Worm (Caenorhabditis elegans) whole organism, L4 larva: ENCODE data around the gene W02A2.9.
A peak's percentile ranks its signal among the peaks of the same experiment; 100 is the strongest.

Source experiments
- F37D6.2 ChIP-seq: sonication (generic microtip); optimal IDR thresholded peaks from 2 replicates; lab custom pipeline; 2016; ENCODE audit warnings: mild to moderate bottlenecking, missing genetic modification characterization, missing compliant biosample characterization
- F44E2.7 ChIP-seq: fragments of 200-800 bp; sonication (Bioruptor generic); IDR thresholded peaks from 2 replicates; pipeline ENCODE4 v2.1.2; 2022; ENCODE audit warnings: missing genetic modification characterization, missing compliant biosample characterization
- T26A8.4 ChIP-seq: fragments of 200-800 bp; sonication (Bioruptor generic); IDR thresholded peaks from 2 replicates; pipeline ENCODE4 v1.3.6; 2022; ENCODE audit warnings: missing genetic modification characterization, missing compliant biosample characterization
- ama-1 ChIP-seq: fragments of 150-350 bp; optimal IDR thresholded peaks from 2 replicates; lab custom pipeline; 2014; ENCODE audit warnings: inconsistent platforms, mixed read lengths
- ceh-32 ChIP-seq: sonication (generic microtip); optimal IDR thresholded peaks from 2 replicates; lab custom pipeline; 2016; ENCODE audit warnings: mild to moderate bottlenecking, missing genetic modification characterization, missing compliant biosample characterization; ENCODE audit not compliant: poor library complexity
- ces-1 ChIP-seq: fragments of 150-350 bp; sonication (generic microtip); optimal IDR thresholded peaks from 4 replicates; lab custom pipeline; 2014; ENCODE audit warnings: missing biosample characterization, missing genetic modification reagents, missing genetic modification characterization
- daf-16 ChIP-seq, 3 experiments: sonication (generic microtip); optimal IDR thresholded peaks; 2 replicates each; lab custom pipeline; 2016 to 2017; ENCODE audit warnings: missing genetic modification characterization in 3 of 3, missing genetic modification reagents in 3 of 3, mild to moderate bottlenecking in 2 of 3, missing compliant biosample characterization in 2 of 3, missing biosample characterization in 1 of 3, moderate library complexity in 1 of 3
- dmd-6 ChIP-seq: fragments of 200-800 bp; sonication (Bioruptor generic); IDR thresholded peaks from 2 replicates; pipeline ENCODE4 v1.3.6; 2022; ENCODE audit warnings: missing genetic modification reagents, missing genetic modification characterization, missing compliant biosample characterization
- dmd-8 ChIP-seq: fragments of 200-800 bp; sonication (Bioruptor generic); IDR thresholded peaks from 2 replicates; pipeline ENCODE4 v1.3.6; 2022; ENCODE audit warnings: missing genetic modification characterization, missing compliant biosample characterization
- dmd-9 ChIP-seq: fragments of 200-800 bp; sonication (Bioruptor generic); IDR thresholded peaks from 2 replicates; pipeline ENCODE4 v1.3.6; 2022; ENCODE audit warnings: missing genetic modification reagents, missing genetic modification characterization, missing compliant biosample characterization
- dve-1 ChIP-seq: sonication (generic microtip); optimal IDR thresholded peaks from 2 replicates; lab custom pipeline; 2017; ENCODE audit warnings: antibody characterized with exemption, mild to moderate bottlenecking, missing genetic modification characterization, missing compliant biosample characterization; ENCODE audit not compliant: insufficient read depth
- fos-1 ChIP-seq: fragments of 150-350 bp; optimal IDR thresholded peaks from 2 replicates; lab custom pipeline; 2014; ENCODE audit warnings: missing biosample characterization, missing genetic modification characterization
- hif-1 ChIP-seq, 2 experiments: sonication (generic microtip); optimal IDR thresholded peaks; 2 replicates each; lab custom pipeline; 2016 to 2017; ENCODE audit warnings: missing compliant biosample characterization in 2 of 2, missing genetic modification characterization in 2 of 2, missing genetic modification reagents in 2 of 2, missing genotype in 2 of 2, mild to moderate bottlenecking in 1 of 2
- hlh-11 ChIP-seq: fragments of 200-800 bp; sonication (Bioruptor generic); optimal IDR thresholded peaks from 2 replicates; lab custom pipeline; 2018; ENCODE audit warnings: mild to moderate bottlenecking, missing genetic modification characterization, missing compliant biosample characterization
- hlh-30 ChIP-seq: sonication (generic microtip); optimal IDR thresholded peaks from 2 replicates; lab custom pipeline; 2017; ENCODE audit warnings: antibody characterized with exemption, mild to moderate bottlenecking, missing genetic modification characterization, missing compliant biosample characterization; ENCODE audit not compliant: insufficient read depth
- hmg-1.1 ChIP-seq: fragments of 200-800 bp; sonication (Bioruptor generic); IDR thresholded peaks from 2 replicates; pipeline ENCODE4 v1.3.6; 2022; ENCODE audit warnings: missing genetic modification reagents, missing genetic modification characterization, missing compliant biosample characterization
- lim-7 ChIP-seq: fragments of 200-800 bp; sonication (Bioruptor generic); IDR thresholded peaks from 2 replicates; pipeline ENCODE4 v1.3.6; 2022; ENCODE audit warnings: missing genetic modification characterization, missing compliant biosample characterization
- lin-1 ChIP-seq: fragments of 200-800 bp; sonication (Bioruptor generic); IDR thresholded peaks from 2 replicates; pipeline ENCODE4 v1.3.6; 2022; ENCODE audit warnings: missing genetic modification reagents, missing genetic modification characterization, missing compliant biosample characterization
- lin-15B ChIP-seq: fragments of 150-350 bp; sonication (generic microtip); optimal IDR thresholded peaks from 3 replicates; lab custom pipeline; 2014; ENCODE audit warnings: missing biosample characterization, missing genetic modification characterization
- lin-38 ChIP-seq: fragments of 200-800 bp; sonication (Bioruptor generic); IDR thresholded peaks from 2 replicates; pipeline ENCODE4 v1.3.6; 2022; ENCODE audit warnings: missing genetic modification reagents, missing genetic modification characterization, missing compliant biosample characterization
- madf-5 ChIP-seq, 2 experiments: fragments of 200-800 bp; sonication (Bioruptor generic); IDR thresholded peaks; 2 replicates each; pipeline ENCODE4 v1.3.6; 2022; ENCODE audit warnings: missing compliant biosample characterization in 2 of 2, missing genetic modification characterization in 2 of 2
- mdl-1 ChIP-seq, 2 experiments: fragments of 150-350 bp in 1 of 2; sonication (generic microtip) in 1 of 2; optimal IDR thresholded peaks; 2 replicates each; lab custom pipeline; 2014 to 2017; ENCODE audit warnings: missing biosample characterization in 2 of 2, missing genetic modification characterization in 2 of 2
- mes-2 ChIP-seq: sonication (generic microtip); optimal IDR thresholded peaks from 2 replicates; lab custom pipeline; 2016; ENCODE audit warnings: missing genotype, mild to moderate bottlenecking, missing genetic modification characterization, missing compliant biosample characterization; ENCODE audit not compliant: poor library complexity, severe bottlenecking
- nhr-28 ChIP-seq: fragments of 150-350 bp; optimal IDR thresholded peaks from 2 replicates; lab custom pipeline; 2014; ENCODE audit warnings: missing biosample characterization, missing genetic modification characterization
- nhr-77 ChIP-seq: fragments of 150-350 bp; optimal IDR thresholded peaks from 2 replicates; lab custom pipeline; 2014; ENCODE audit warnings: missing biosample characterization, missing genetic modification characterization
- php-3 ChIP-seq: fragments of 200-800 bp; sonication (Bioruptor generic); IDR thresholded peaks from 2 replicates; pipeline ENCODE4 v1.3.6; 2022; ENCODE audit warnings: missing genetic modification reagents, missing genetic modification characterization, missing compliant biosample characterization
- pqm-1 ChIP-seq: sonication (generic microtip); optimal IDR thresholded peaks from 2 replicates; lab custom pipeline; 2017; ENCODE audit warnings: missing biosample characterization, missing genetic modification characterization
- set-16 ChIP-seq: fragments of 200-800 bp; sonication (Bioruptor generic); IDR thresholded peaks from 2 replicates; pipeline ENCODE4 v1.3.6; 2022; ENCODE audit warnings: missing genetic modification reagents, missing genetic modification characterization, missing compliant biosample characterization
- snpc-4 ChIP-seq: fragments of 150-350 bp; optimal IDR thresholded peaks from 2 replicates; lab custom pipeline; 2014; ENCODE audit warnings: missing biosample characterization, missing genetic modification characterization
- tra-1 ChIP-seq: fragments of 200-800 bp; sonication (Bioruptor generic); IDR thresholded peaks from 2 replicates; pipeline ENCODE4 v1.3.6; 2022; ENCODE audit warnings: missing genetic modification reagents, missing genetic modification characterization, missing compliant biosample characterization
- unc-62 ChIP-seq, 3 experiments: fragments of 150-350 bp in 1 of 3; sonication (generic microtip); optimal IDR thresholded peaks in 2 of 3; peaks in 1 of 3; 1 replicate in 1 of 3; 2 replicates in 2 of 3; lab custom pipeline; 2014 to 2017; ENCODE audit warnings: missing biosample characterization in 3 of 3, missing genetic modification characterization in 3 of 3, missing genetic modification reagents in 3 of 3, missing genotype in 1 of 3
- ztf-7 ChIP-seq: fragments of 150-350 bp; optimal IDR thresholded peaks from 2 replicates; lab custom pipeline; 2014; ENCODE audit warnings: missing biosample characterization, missing genetic modification characterization

W02A2.9 gene

DNA sequence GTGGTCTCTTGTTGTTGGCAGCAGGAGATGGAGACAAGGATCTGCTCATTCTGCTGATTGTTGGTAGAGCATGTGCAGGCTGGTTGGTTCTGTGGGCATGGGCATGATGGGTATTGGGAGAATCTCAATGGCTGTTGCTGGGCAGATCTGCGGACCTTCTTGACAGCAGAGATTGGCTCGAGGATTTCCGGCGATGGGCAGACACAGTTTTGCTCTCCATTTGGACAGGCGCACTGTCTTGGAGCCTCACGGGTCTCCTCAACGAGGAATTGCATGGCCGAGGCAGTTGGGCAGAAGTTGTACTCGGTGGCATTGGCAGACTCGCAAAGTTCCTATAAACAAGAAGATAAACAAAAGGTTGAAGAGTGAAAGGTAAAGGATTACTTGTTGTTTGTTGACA is 16.9 kb upstream of the W02A2.9 start (continued):
- TF ChIP-seq set-16 (GFP tag; lab: Robert Waterston, UW) (peak; percentile 57), lim-7 (GFP tag; lab: Robert Waterston, UW) (no peak), madf-5 (GFP tag; IDR thresholded peaks at IDR 0.05; lab: Robert Waterston, UW) (no peak), F44E2.7 (no peak), ama-1 (lab: Kevin White, UChicago) (no peak), tra-1 (GFP tag; lab: Robert Waterston, UW) (no peak), hlh-11 (tag; lab: Kevin White, UChicago) (no peak)

DNA sequence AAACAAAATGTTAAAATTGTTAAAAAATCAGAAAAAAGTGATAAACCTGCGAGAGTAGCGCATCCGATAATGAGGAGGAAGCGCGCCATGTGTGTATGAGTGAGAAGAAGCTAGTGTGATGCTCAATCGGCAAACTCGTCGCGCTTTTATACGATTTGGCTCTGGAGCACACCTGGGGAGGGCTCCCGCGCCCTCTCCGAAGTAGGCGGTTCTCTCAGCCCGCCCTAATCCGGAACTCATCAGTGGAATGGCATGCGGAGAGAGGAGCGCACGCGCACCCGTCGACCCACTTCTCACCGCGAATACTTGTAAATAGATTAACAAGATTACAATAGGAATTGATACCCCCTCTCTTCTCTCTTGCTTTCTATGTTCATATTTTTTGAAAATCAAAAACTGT is 16.2 kb upstream of the W02A2.9 start, which contains the start of gene pqn-74:
Gene pqn-74, minus strand, starts transcription at position 122 of the 400 bp plus-strand sequence.
- TF ChIP-seq F37D6.2 (tag; lab: Kevin White, UChicago), result no peak
- no peak for TF ChIP-seq dmd-8
- peak; percentile 85 for TF ChIP-seq set-16 (GFP tag; lab: Robert Waterston, UW)
- no peak for TF ChIP-seq ztf-7 (tag; lab: Kevin White, UChicago)
- TF ChIP-seq mes-2 (tag; lab: Kevin White, UChicago), result no peak
- TF ChIP-seq snpc-4, result no peak
- TF ChIP-seq ces-1, result no peak

ce11 chrIV:13334287-13334686 is 13.2 kb upstream of the W02A2.9 start:
- TF ChIP-seq php-3, result 0 out of 2 replicates have a peak, but pooled peaks have one; percentile 29
- peak; percentile 41 for TF ChIP-seq dve-1 (tag; lab: Kevin White, UChicago)
- TF ChIP-seq T26A8.4 (GFP tag; lab: Robert Waterston, UW), result peak; percentile 28
- no peak for TF ChIP-seq tra-1 (GFP tag; lab: Robert Waterston, UW)
- no peak for TF ChIP-seq daf-16 (GFP tag; optimal IDR thresholded peaks at IDR 0.05; lab: Kevin White, UChicago)
- peak; percentile 11 for TF ChIP-seq daf-16 (tag; optimal IDR thresholded peaks at IDR 0.05; lab: Kevin White, UChicago)
- peak; percentile 0 for TF ChIP-seq nhr-77 (tag; lab: Kevin White, UChicago)
- TF ChIP-seq fos-1 (tag; lab: Kevin White, UChicago), result no peak
- no peak for TF ChIP-seq ceh-32
- TF ChIP-seq hlh-11 (tag; lab: Kevin White, UChicago), result peak; percentile 16
- no peak for TF ChIP-seq mdl-1 (tag; optimal IDR thresholded peaks at IDR 0.05; lab: Kevin White, UChicago)
- TF ChIP-seq lim-7 (GFP tag; lab: Robert Waterston, UW), result no peak
- TF ChIP-seq unc-62 (GFP tag; optimal IDR thresholded peaks at IDR 0.05 in 1 of 2; lab: Kevin White, UChicago), result peak in 1 of 2 experiments; percentile 76
- no peak for TF ChIP-seq unc-62 (tag; optimal IDR thresholded peaks at IDR 0.05; lab: Kevin White, UChicago)
- no peak for TF ChIP-seq lin-38 (GFP tag; lab: Robert Waterston, UW)
- peak in 1 of 2 experiments; percentile 27 for TF ChIP-seq hif-1 (tag; optimal IDR thresholded peaks at IDR 0.05; lab: Kevin White, UChicago)
- peak; percentile 48 for TF ChIP-seq hlh-30 (tag; lab: Kevin White, UChicago)
- no peak for TF ChIP-seq lin-15B
- no peak for TF ChIP-seq dmd-9
- TF ChIP-seq nhr-28 (tag; lab: Kevin White, UChicago), result peak; percentile 77
- peak; percentile 53 for TF ChIP-seq dmd-6 (GFP tag; lab: Robert Waterston, UW)
- peak; percentile 11 for TF ChIP-seq pqm-1 (tag; lab: Kevin White, UChicago)
- TF ChIP-seq hmg-1.1, result no peak
- TF ChIP-seq, all 104 proteins: peak for 12

DNA sequence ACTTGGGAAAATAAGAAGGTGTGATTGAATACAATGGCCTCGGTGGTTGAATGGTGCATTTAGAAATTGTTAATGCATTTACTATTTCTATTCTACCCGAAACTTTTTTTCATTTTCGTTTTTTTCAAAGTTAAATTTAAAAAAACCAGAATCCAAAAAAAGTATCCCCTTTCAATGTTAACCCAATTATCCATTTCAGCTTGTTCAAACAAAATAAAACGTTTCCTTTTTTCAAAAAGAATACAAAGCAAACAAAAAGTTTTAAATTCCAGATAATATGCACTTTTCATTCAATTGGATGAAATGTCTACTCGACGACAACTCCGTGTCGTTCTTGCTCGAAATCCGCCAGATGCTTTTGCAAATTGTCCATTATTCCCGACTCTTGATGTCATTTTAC is 4.9 kb upstream of the W02A2.9 start, which contains the start of gene W02A2.5:
Gene W02A2.5, plus strand, starts transcription at position 301 of the 400 bp plus-strand sequence.
- TF ChIP-seq lin-1 (GFP tag; lab: Robert Waterston, UW) (no peak), unc-62 (GFP tag; optimal IDR thresholded peaks at IDR 0.05 in 1 of 2; lab: Kevin White, UChicago) (peak in 1 of 2 experiments; percentile 62), unc-62 (tag; optimal IDR thresholded peaks at IDR 0.05; lab: Kevin White, UChicago) (no peak)
